Worm (Caenorhabditis elegans) whole organism, midembryonic: Measurements from ENCODE around the gene C33D9.8.
"Not testable (repeated sequence)": the region's sequence is repeated elsewhere in the genome, so short reads cannot be mapped to it uniquely, and the experiment has no call there.

ENCODE experiments used
- T22C8.4 ChIP-seq: fragments of 200-800 bp; sonication (Bioruptor generic); IDR thresholded peaks from 2 replicates; pipeline ENCODE4 v1.3.6; 2022; ENCODE audit warnings: missing genetic modification characterization, missing compliant biosample characterization
- cog-1 ChIP-seq: sonication (generic microtip); optimal IDR thresholded peaks from 2 replicates; lab custom pipeline; 2016; ENCODE audit warnings: missing genetic modification characterization, missing compliant biosample characterization
- flt-1 ChIP-seq: fragments of 200-800 bp; sonication (Bioruptor generic); IDR thresholded peaks from 2 replicates; pipeline ENCODE4 v1.3.6; 2022; ENCODE audit warnings: missing genetic modification characterization, missing compliant biosample characterization
- klf-2 ChIP-seq: fragments of 200-800 bp; sonication (Bioruptor generic); conservative IDR thresholded peaks from 2 replicates; pipeline ENCODE4 v1.3.6; 2022; ENCODE audit warnings: missing genetic modification reagents, missing genetic modification characterization, missing compliant biosample characterization
- med-1 ChIP-seq: sonication (generic microtip); optimal IDR thresholded peaks from 2 replicates; lab custom pipeline; 2017; ENCODE audit warnings: missing genetic modification characterization, mild to moderate bottlenecking, missing compliant biosample characterization, antibody characterized with exemption, missing genetic modification reagents; ENCODE audit not compliant: insufficient read depth
- ref-1 ChIP-seq: fragments of 200-800 bp; sonication (Bioruptor generic); conservative IDR thresholded peaks from 2 replicates; pipeline ENCODE4 v1.3.6; 2022; ENCODE audit warnings: missing genetic modification reagents, missing genetic modification characterization, missing compliant biosample characterization
- tab-1 ChIP-seq: fragments of 200-800 bp; sonication (Bioruptor generic); IDR thresholded peaks from 2 replicates; pipeline ENCODE4 v1.3.6; 2022; ENCODE audit warnings: missing genetic modification characterization, missing compliant biosample characterization
- ztf-23 ChIP-seq: fragments of 200-800 bp; sonication (Bioruptor generic); IDR thresholded peaks from 2 replicates; pipeline ENCODE4 v1.3.6; 2022; ENCODE audit warnings: missing genetic modification reagents, missing genetic modification characterization, missing compliant biosample characterization
- ztf-29 ChIP-seq: fragments of 200-800 bp; sonication (Bioruptor generic); IDR thresholded peaks from 2 replicates; pipeline ENCODE4 v1.3.6; 2022; ENCODE audit warnings: missing genetic modification reagents, missing genetic modification characterization, missing compliant biosample characterization

C33D9.8 gene

DNA sequence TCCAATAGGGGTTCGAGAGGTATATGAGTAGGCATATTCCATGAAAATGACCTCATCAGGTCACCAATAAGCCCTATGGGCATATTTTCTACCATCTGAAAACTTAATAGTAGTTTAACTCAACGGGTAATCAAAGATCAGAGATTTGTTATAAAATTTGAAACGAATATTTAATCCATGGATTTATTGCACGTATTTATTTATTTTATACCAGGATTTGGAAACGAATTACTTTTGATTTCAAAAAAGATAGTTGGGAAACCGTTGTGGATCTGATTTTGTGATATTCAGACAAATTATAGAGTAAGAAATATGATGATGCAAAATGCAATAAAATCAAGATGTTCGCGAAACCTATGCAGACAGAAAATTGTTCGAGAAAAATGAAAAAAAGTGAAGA, 6.3 kb upstream of the C33D9.8 start, which contains the start of gene C33D9.3:
C33D9.3 (minus strand) TSS at position 101 of the 400 bp plus-strand sequence.
- no peak for TF ChIP-seq ztf-29 (GFP tag; lab: Robert Waterston, UW)
- TF ChIP-seq tab-1 (GFP tag; lab: Robert Waterston, UW), result no peak

DNA sequence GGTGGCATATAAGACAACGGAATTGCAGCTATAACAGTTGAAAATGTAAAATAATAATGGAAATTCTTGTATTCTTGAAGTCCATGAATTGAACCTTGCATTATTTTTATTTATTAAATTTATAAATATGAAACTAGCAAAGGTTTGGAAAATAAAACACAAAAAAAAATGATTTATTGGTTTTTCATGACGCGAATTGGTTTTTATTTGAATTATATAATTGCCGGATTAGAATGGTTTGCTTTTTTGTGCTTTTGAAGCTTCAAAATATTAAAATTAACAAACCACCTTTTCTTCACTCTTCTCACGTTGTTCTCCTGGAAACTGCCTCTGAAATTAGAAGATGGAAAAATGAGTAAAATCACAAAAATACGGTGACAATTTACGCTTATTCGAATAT, 3.6 kb upstream of the C33D9.8 start, which contains the start of gene sru-35:
sru-35 (minus strand) TSS at position 101 of the 400 bp plus-strand sequence.
- TF ChIP-seq ref-1, result no peak
- no peak for TF ChIP-seq cog-1 (tag; lab: Kevin White, UChicago)
- TF ChIP-seq klf-2, result no peak

DNA sequence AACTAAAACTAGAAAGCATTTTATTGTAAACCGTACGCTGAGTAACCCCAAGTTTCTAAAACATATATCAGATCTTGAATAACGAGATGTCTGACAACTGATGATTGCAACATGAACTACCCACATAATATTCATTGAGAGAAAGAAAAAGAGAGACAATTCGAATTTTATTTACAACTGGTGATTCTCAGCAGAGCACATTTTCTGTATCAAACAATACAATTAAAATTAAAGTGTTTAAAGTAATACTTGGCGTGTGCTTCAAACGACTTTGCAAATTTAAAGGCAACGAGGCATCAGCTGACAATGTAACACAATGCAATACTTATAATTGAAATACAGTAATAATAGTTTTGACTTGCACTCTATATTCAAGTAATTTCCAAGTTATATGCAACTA, 1.5 kb upstream of the C33D9.8 start, which contains the start of gene C33D9.10:
C33D9.10 (minus strand) TSS at position 101 of the 400 bp plus-strand sequence.
- not testable (repeated sequence) for TF ChIP-seq cog-1 (tag; lab: Kevin White, UChicago); flt-1 (GFP tag; lab: Robert Waterston, UW); med-1 (GFP tag; lab: Kevin White, UChicago)

DNA sequence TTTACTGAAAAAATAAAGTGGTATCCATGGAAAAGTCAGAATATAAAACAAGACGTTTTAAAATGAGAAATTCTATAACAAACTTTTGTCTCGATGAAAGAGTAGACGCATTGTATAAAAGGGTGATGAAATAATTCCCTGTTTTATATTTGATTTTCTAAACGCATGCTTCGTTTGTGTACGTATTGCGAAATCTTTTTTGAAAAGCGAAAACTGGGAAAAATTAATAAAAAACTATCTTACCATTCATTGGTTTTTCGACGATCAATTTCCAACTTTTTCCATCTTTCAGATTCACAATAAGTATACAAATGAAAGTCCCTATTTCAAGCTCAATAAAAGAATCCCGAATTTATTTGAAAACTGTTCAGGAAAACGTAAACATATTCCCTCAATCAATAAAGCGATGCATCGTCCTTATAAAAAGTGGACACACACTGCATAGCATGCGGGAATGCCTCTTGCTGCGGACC, 1.7 kb downstream of the C33D9.8 start, which contains the start of gene C33D9.13:
C33D9.13 (minus strand) TSS at position 423 of the 473 bp plus-strand sequence.
- TF ChIP-seq T22C8.4 (GFP tag; lab: Robert Waterston, UW) (no peak), tab-1 (GFP tag; lab: Robert Waterston, UW) (no peak), klf-2 (no peak), med-1 (GFP tag; lab: Kevin White, UChicago) (no peak), flt-1 (GFP tag; lab: Robert Waterston, UW) (no peak), ztf-23 (no peak), ref-1 (no peak), cog-1 (tag; lab: Kevin White, UChicago) (no peak), ztf-29 (GFP tag; lab: Robert Waterston, UW) (no peak)

DNA sequence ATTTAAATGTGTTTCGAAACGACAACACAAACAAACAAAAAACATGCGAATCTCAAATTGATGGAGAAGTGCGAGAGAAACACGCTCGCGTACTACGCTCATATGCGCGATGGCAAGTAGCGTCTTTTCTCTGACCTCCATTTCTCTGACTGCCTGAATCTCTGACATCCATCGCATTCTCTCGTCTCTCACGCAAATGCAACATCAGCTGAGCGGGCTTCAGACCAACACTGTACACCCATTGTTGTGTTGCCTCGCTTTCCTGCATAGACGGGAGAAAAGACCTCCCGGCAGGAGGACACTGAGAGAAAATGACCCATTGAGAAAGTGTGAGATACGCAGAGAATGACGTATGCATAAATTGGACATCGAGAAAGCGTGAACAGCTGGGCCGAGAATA, 4.4 kb downstream of the C33D9.8 start:
- TF ChIP-seq ztf-29 (GFP tag; lab: Robert Waterston, UW), result peak; percentile 92
- TF ChIP-seq ztf-23, result no peak
- TF ChIP-seq cog-1 (tag; lab: Kevin White, UChicago), result peak; percentile 93
- TF ChIP-seq tab-1 (GFP tag; lab: Robert Waterston, UW), result 0 out of 2 replicates have a peak, but pooled peaks have one; percentile 51
- peak; percentile 73 for TF ChIP-seq flt-1 (GFP tag; lab: Robert Waterston, UW)

DNA sequence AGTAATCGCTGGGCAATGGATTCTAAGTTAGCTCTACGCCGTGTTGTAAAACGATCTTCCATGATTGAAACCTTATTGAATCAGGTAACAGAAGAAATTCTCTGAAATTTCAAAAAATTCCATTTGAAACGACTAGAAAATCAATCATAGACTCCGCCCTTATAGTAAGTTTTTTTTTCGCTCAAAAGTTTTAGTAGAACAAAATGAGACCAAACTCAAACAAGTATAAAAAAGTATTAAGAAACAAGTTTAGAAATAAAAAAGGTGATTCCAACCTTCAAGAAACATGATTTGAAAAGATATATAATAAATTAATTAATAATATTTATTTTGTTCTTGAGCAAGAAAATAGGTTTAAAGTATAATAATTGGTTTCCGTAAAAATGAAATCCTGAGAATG, 8.5 kb downstream of the C33D9.8 start, which contains the start of gene C33D9.6:
C33D9.6 (minus strand) TSS at position 101 of the 400 bp plus-strand sequence.
- TF ChIP-seq T22C8.4 (GFP tag; lab: Robert Waterston, UW) (no peak), ztf-29 (GFP tag; lab: Robert Waterston, UW) (no peak), ztf-23 (no peak), klf-2 (no peak)

DNA sequence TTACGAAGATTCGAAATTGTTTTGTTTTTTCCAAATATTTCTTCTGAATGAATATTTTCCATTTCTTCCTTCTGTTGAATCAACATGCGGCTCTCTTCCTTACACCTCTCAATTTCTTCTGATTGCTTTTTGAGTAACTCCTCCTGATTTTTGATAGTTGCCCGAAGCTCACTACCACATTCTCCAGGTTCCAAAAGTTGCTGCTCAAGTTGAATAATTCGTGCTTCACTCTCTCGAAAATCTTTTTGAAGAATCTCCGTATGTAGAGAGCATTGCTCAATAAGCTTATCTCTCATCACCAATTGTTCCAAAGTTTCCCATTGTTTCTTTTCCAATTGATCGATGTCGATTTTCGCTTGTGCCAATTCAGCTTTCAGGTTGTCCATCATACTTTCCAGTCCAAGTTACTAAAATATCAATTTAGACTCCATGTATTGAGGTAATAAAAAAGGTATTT, 13.7 kb downstream of the C33D9.8 start, which contains the start of gene F20C5.6:
F20C5.6 (minus strand) TSS at position 407 of the 457 bp plus-strand sequence.
- TF ChIP-seq tab-1 (GFP tag; lab: Robert Waterston, UW), result no peak
- TF ChIP-seq med-1 (GFP tag; lab: Kevin White, UChicago), result no peak
- no peak for TF ChIP-seq ztf-23
- no peak for TF ChIP-seq flt-1 (GFP tag; lab: Robert Waterston, UW)

DNA sequence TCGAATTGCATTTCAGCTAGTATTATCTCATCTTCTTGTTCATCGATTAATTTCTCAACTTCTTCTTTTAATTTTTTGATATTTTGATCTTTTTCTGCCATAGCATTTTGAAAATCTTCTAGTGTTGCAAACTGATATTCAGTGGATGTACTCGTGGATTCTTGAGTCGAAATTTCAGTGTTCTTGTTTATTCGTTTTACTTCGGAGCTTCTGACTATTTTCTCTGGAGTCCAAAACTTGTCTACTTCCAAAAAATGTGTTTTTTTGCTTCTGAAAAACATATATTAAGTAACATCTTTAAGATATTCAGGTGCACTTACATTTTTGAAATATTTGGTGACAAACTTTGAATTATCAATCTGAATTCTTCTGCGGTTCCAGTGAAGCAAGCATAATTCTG, 17.0 kb downstream of the C33D9.8 start, which contains the start of gene F20C5.5:
F20C5.5 (minus strand) TSS at position 101 of the 400 bp plus-strand sequence.
- TF ChIP-seq flt-1 (GFP tag; lab: Robert Waterston, UW) (no peak), T22C8.4 (GFP tag; lab: Robert Waterston, UW) (no peak), med-1 (GFP tag; lab: Kevin White, UChicago) (no peak), klf-2 (no peak), tab-1 (GFP tag; lab: Robert Waterston, UW) (no peak), cog-1 (tag; lab: Kevin White, UChicago) (no peak), ztf-29 (GFP tag; lab: Robert Waterston, UW) (no peak), ref-1 (no peak), ztf-23 (no peak)

DNA sequence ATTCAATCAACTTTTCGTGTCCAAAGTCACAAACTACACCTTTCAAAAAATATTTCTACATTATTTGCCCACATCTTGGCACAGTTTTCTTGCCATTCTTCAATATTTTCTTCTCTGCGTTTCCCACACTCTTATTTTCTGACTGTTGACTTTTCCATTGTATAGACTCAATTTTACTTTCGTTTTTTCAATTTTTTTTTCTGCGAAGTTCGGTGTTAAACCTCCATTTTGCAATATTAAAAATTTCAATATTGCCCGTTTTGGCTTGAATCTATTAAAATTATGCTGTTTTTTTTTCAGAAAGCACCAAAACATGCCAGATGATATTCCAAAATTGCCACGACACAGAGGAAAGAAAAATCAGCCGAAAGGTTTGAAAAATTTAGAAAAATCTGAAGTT, 22.0 kb downstream of the C33D9.8 start, which contains the start of gene cdc-50.B:
cdc-50.B (plus strand) TSS at position 301 of the 400 bp plus-strand sequence.
- TF ChIP-seq ztf-29 (GFP tag; lab: Robert Waterston, UW) (no peak), cog-1 (tag; lab: Kevin White, UChicago) (no peak), med-1 (GFP tag; lab: Kevin White, UChicago) (no peak), T22C8.4 (GFP tag; lab: Robert Waterston, UW) (no peak), tab-1 (GFP tag; lab: Robert Waterston, UW) (no peak)

DNA sequence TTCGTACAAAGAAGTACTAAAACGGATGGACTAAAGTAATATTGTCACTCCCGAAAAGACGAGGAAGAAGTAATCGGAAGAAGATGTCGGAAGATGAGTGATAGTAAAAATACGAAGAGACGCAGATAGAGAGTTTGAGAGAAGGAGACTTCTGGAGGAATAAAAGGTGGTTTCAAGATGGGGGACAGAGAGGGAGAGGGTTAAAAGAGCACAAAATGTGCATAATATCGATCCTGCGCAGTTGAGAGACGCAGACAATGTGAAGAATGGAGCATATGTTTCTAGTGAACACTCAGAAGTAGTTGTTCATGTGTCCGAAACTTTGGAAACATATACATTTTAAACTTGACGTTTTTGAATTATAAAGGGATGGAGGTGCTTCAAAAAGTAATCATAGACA, 24.1 kb downstream of the C33D9.8 start:
- TF ChIP-seq tab-1 (GFP tag; lab: Robert Waterston, UW), result no peak
- TF ChIP-seq T22C8.4 (GFP tag; lab: Robert Waterston, UW), result peak; percentile 74
- TF ChIP-seq ztf-29 (GFP tag; lab: Robert Waterston, UW), result no peak
- no peak for TF ChIP-seq med-1 (GFP tag; lab: Kevin White, UChicago)
- no peak for TF ChIP-seq flt-1 (GFP tag; lab: Robert Waterston, UW)
- no peak for TF ChIP-seq ref-1
- no peak for TF ChIP-seq ztf-23
- TF ChIP-seq cog-1 (tag; lab: Kevin White, UChicago), result peak; percentile 47

DNA sequence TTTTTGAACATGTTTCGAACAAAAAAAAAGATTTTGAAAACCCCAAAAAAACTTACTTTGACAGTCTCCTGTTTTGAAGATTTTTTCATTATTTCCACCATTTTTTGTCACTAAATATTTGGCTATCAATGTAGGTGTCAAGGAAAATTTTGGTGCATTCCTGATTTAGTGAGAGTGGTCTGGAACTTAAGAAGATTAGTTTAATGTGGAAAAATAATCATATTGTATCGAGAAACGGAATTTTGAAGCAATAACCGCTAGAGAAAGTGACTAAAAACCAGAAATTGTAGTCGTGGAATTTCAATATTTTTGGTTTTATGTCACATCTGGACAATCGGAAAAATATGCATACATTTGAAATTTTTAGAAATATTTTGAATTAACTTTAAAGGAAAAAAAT, 24.7 kb downstream of the C33D9.8 start, which contains the start of the genes F20C5.11 and klp-11:
F20C5.11 (minus strand) TSS at position 101 of the 400 bp plus-strand sequence.
klp-11 (minus strand) TSS at position 171 of the 400 bp plus-strand sequence.
- TF ChIP-seq flt-1 (GFP tag; lab: Robert Waterston, UW), result no peak
- no peak for TF ChIP-seq ztf-29 (GFP tag; lab: Robert Waterston, UW)
- no peak for TF ChIP-seq med-1 (GFP tag; lab: Kevin White, UChicago)
- TF ChIP-seq klf-2, result no peak
- no peak for TF ChIP-seq tab-1 (GFP tag; lab: Robert Waterston, UW)
- TF ChIP-seq ref-1, result no peak
- TF ChIP-seq ztf-23, result no peak
- no peak for TF ChIP-seq cog-1 (tag; lab: Kevin White, UChicago)
- no peak for TF ChIP-seq T22C8.4 (GFP tag; lab: Robert Waterston, UW)
